Fruit fly (Drosophila melanogaster) whole organism, embryonic: ENCODE measurements around the gene Vav.

Experiments used
- ATbp ChIP-seq: fragments of 200-800 bp; sonication (Bioruptor generic); optimal IDR thresholded peaks from 2 replicates; lab custom pipeline; 2017; ENCODE audit warnings: missing biosample characterization, mild to moderate bottlenecking, missing genetic modification characterization, missing genetic modification reagents
- CG10267 ChIP-seq: fragments of 200-800 bp; sonication (Bioruptor generic); optimal IDR thresholded peaks from 2 replicates; lab custom pipeline; 2018; ENCODE audit warnings: missing biosample characterization, mild to moderate bottlenecking, missing genetic modification characterization, moderate library complexity
- CG12071 ChIP-seq: fragments of 200-800 bp; sonication (Bioruptor generic); optimal IDR thresholded peaks from 3 replicates; lab custom pipeline; 2018; ENCODE audit warnings: missing biosample characterization, mild to moderate bottlenecking, missing genetic modification characterization
- CG1233 ChIP-seq: fragments of 200-800 bp; sonication (Bioruptor generic); optimal IDR thresholded peaks from 4 replicates; lab custom pipeline; 2018; ENCODE audit warnings: missing biosample characterization, mild to moderate bottlenecking, missing genetic modification characterization
- CG13296 ChIP-seq: fragments of 200-800 bp; sonication (Bioruptor generic); optimal IDR thresholded peaks from 3 replicates; lab custom pipeline; 2018; ENCODE audit warnings: missing biosample characterization, mild to moderate bottlenecking, missing genetic modification characterization
- CG13424 ChIP-seq: fragments of 200-800 bp; sonication (Bioruptor generic); optimal IDR thresholded peaks from 2 replicates; lab custom pipeline; 2019; ENCODE audit warnings: missing biosample characterization, mild to moderate bottlenecking, missing genetic modification characterization, moderate library complexity
- CG13775 ChIP-seq: fragments of 200-800 bp; sonication (Bioruptor generic); optimal IDR thresholded peaks from 3 replicates; lab custom pipeline; 2017; ENCODE audit warnings: missing biosample characterization, mild to moderate bottlenecking, missing genetic modification characterization
- CG13894 ChIP-seq: fragments of 200-800 bp; sonication (Bioruptor generic); optimal IDR thresholded peaks from 3 replicates; lab custom pipeline; 2018; ENCODE audit warnings: missing biosample characterization, mild to moderate bottlenecking, missing genetic modification characterization, moderate library complexity
- CG14965 ChIP-seq: fragments of 200-800 bp; sonication (Bioruptor generic); optimal IDR thresholded peaks from 2 replicates; lab custom pipeline; 2016; ENCODE audit warnings: missing biosample characterization, missing genetic modification characterization, borderline replicate concordance
- CG15514 ChIP-seq: fragments of 200-800 bp; sonication (Bioruptor generic); optimal IDR thresholded peaks from 3 replicates; lab custom pipeline; 2017; ENCODE audit warnings: missing biosample characterization, missing genetic modification characterization, mild to moderate bottlenecking, moderate library complexity, missing genetic modification reagents
- CG1603 ChIP-seq: fragments of 200-800 bp; sonication (Bioruptor generic); optimal IDR thresholded peaks from 2 replicates; lab custom pipeline; 2019; ENCODE audit warnings: missing biosample characterization, mild to moderate bottlenecking, missing genetic modification characterization, moderate library complexity
- CG17568 ChIP-seq: fragments of 200-800 bp; sonication (Bioruptor generic); optimal IDR thresholded peaks from 2 replicates; lab custom pipeline; 2018; ENCODE audit warnings: missing biosample characterization, mild to moderate bottlenecking, missing genetic modification characterization, moderate library complexity
- CG17912 ChIP-seq: fragments of 200-800 bp; sonication (Bioruptor generic); optimal IDR thresholded peaks from 2 replicates; lab custom pipeline; 2018; ENCODE audit warnings: missing biosample characterization, mild to moderate bottlenecking, missing genetic modification characterization
- CG1792 ChIP-seq: fragments of 200-800 bp; sonication (Bioruptor generic); optimal IDR thresholded peaks from 2 replicates; lab custom pipeline; 2016; ENCODE audit warnings: missing biosample characterization, missing genetic modification characterization
- CG1832 ChIP-seq: fragments of 200-800 bp; sonication (Bioruptor generic); optimal IDR thresholded peaks from 2 replicates; lab custom pipeline; 2017; ENCODE audit warnings: missing biosample characterization, mild to moderate bottlenecking, missing genetic modification characterization, inconsistent platforms
- CG18476 ChIP-seq: fragments of 200-800 bp; sonication (Bioruptor generic); optimal IDR thresholded peaks from 2 replicates; lab custom pipeline; 2016; ENCODE audit warnings: missing biosample characterization, mild to moderate bottlenecking, missing genetic modification characterization
- CG34376 ChIP-seq: fragments of 200-800 bp; sonication (Bioruptor generic); optimal IDR thresholded peaks from 2 replicates; lab custom pipeline; 2018; ENCODE audit warnings: missing biosample characterization, mild to moderate bottlenecking, missing genetic modification characterization
- CG4424 ChIP-seq: fragments of 200-800 bp; sonication (Bioruptor generic); optimal IDR thresholded peaks from 3 replicates; lab custom pipeline; 2016; ENCODE audit warnings: missing biosample characterization, missing genetic modification characterization
- CG6175 ChIP-seq: fragments of 200-800 bp; sonication (Bioruptor generic); IDR thresholded peaks from 3 replicates; pipeline ENCODE4 v1.3.6; 2022; ENCODE audit warnings: missing biosample characterization, missing genetic modification characterization
- CG7745 ChIP-seq: fragments of 200-800 bp; sonication (Bioruptor generic); optimal IDR thresholded peaks from 2 replicates; lab custom pipeline; 2018; ENCODE audit warnings: missing biosample characterization, mild to moderate bottlenecking, missing genetic modification characterization, moderate library complexity
- CG7786 ChIP-seq: fragments of 200-800 bp; sonication (Bioruptor generic); optimal IDR thresholded peaks from 2 replicates; lab custom pipeline; 2016; ENCODE audit warnings: missing biosample characterization, missing genetic modification characterization
- Camta ChIP-seq: fragments of 200-800 bp; sonication (Bioruptor generic); optimal IDR thresholded peaks from 2 replicates; lab custom pipeline; 2016; ENCODE audit warnings: missing biosample characterization, missing genetic modification characterization
- CrebB ChIP-seq: fragments of 200-800 bp; sonication (Bioruptor generic); optimal IDR thresholded peaks from 3 replicates; lab custom pipeline; 2018; ENCODE audit warnings: missing biosample characterization, mild to moderate bottlenecking, missing genetic modification characterization
- D19B ChIP-seq: fragments of 200-800 bp; sonication (Bioruptor generic); optimal IDR thresholded peaks from 2 replicates; lab custom pipeline; 2017; ENCODE audit warnings: missing biosample characterization, mild to moderate bottlenecking, missing genetic modification characterization
- Hmr ChIP-seq: fragments of 200-800 bp; sonication (Bioruptor generic); optimal IDR thresholded peaks from 3 replicates; lab custom pipeline; 2017; ENCODE audit warnings: mild to moderate bottlenecking, missing biosample characterization, missing genetic modification reagents, missing genetic modification characterization
- Mes4 ChIP-seq: fragments of 200-800 bp; sonication (Bioruptor generic); optimal IDR thresholded peaks from 2 replicates; lab custom pipeline; 2016; ENCODE audit warnings: missing biosample characterization, missing genetic modification characterization
- NC2β ChIP-seq: fragments of 200-800 bp; sonication (Bioruptor generic); optimal IDR thresholded peaks from 2 replicates; lab custom pipeline; 2016; ENCODE audit warnings: missing biosample characterization, missing genetic modification characterization
- Ravus ChIP-seq: fragments of 200-800 bp; sonication (Bioruptor generic); IDR thresholded peaks from 2 replicates; pipeline ENCODE4 v1.3.6; 2022; ENCODE audit warnings: missing biosample characterization, missing genetic modification characterization
- Sox102F ChIP-seq: fragments of 200-800 bp; sonication (Bioruptor generic); optimal IDR thresholded peaks from 2 replicates; lab custom pipeline; 2018; ENCODE audit warnings: missing biosample characterization, mild to moderate bottlenecking, missing genetic modification characterization, moderate library complexity
- Usf ChIP-seq: fragments of 200-800 bp; sonication (Bioruptor generic); optimal IDR thresholded peaks from 2 replicates; lab custom pipeline; 2017; ENCODE audit warnings: missing genotype, missing biosample characterization, missing genetic modification characterization
- abd-A ChIP-seq: fragments of 200-800 bp; sonication (Bioruptor generic); optimal IDR thresholded peaks from 3 replicates; lab custom pipeline; 2019; ENCODE audit warnings: missing biosample characterization, mild to moderate bottlenecking, missing genetic modification characterization, moderate library complexity
- corto ChIP-seq: fragments of 200-800 bp; sonication (Bioruptor generic); optimal IDR thresholded peaks from 2 replicates; lab custom pipeline; 2016; ENCODE audit warnings: missing biosample characterization, mild to moderate bottlenecking, missing genetic modification characterization, moderate library complexity
- grn ChIP-seq: fragments of 200-800 bp; sonication (Bioruptor generic); optimal IDR thresholded peaks from 3 replicates; lab custom pipeline; 2017; ENCODE audit warnings: missing biosample characterization, missing genetic modification characterization
- kay ChIP-seq: fragments of 200-800 bp; sonication (Bioruptor generic); optimal IDR thresholded peaks from 2 replicates; lab custom pipeline; 2016; ENCODE audit warnings: missing biosample characterization, missing genetic modification characterization
- mirr ChIP-seq: fragments of 200-800 bp; sonication (Bioruptor generic); optimal IDR thresholded peaks from 3 replicates; lab custom pipeline; 2018; ENCODE audit warnings: missing biosample characterization, mild to moderate bottlenecking, missing genetic modification characterization
- mld ChIP-seq: fragments of 200-800 bp; sonication (Bioruptor generic); IDR thresholded peaks from 3 replicates; pipeline ENCODE4 v1.3.6; 2022; ENCODE audit warnings: missing biosample characterization, missing genetic modification characterization; ENCODE audit not compliant: partially characterized antibody
- p53 ChIP-seq: fragments of 200-800 bp; sonication (Bioruptor generic); optimal IDR thresholded peaks from 2 replicates; lab custom pipeline; 2016; ENCODE audit warnings: missing biosample characterization, missing genetic modification characterization
- phol ChIP-seq: fragments of 200-800 bp; sonication (Bioruptor generic); optimal IDR thresholded peaks from 3 replicates; lab custom pipeline; 2018; ENCODE audit warnings: missing biosample characterization, mild to moderate bottlenecking, missing genetic modification characterization, moderate library complexity
- slbo ChIP-seq: fragments of 200-800 bp; sonication (Bioruptor generic); IDR thresholded peaks from 2 replicates; pipeline ENCODE4 v1.3.6; 2022; ENCODE audit warnings: missing biosample characterization, missing genetic modification characterization
- so ChIP-seq: fragments of 200-800 bp; sonication (Bioruptor generic); IDR thresholded peaks from 3 replicates; pipeline ENCODE4 v1.3.6; 2022; ENCODE audit warnings: missing biosample characterization, missing genetic modification characterization
- tup ChIP-seq: fragments of 200-800 bp; sonication (Bioruptor generic); optimal IDR thresholded peaks from 2 replicates; lab custom pipeline; 2016; ENCODE audit warnings: missing biosample characterization, mild to moderate bottlenecking, missing genetic modification characterization, moderate library complexity
- twi ChIP-seq: fragments of 200-800 bp; optimal IDR thresholded peaks from 2 replicates; lab custom pipeline; 2019; ENCODE audit warnings: missing biosample characterization, mild to moderate bottlenecking, missing genetic modification characterization, moderate library complexity
- zfh2 ChIP-seq: fragments of 200-800 bp; sonication (Bioruptor generic); optimal IDR thresholded peaks from 2 replicates; lab custom pipeline; 2016; ENCODE audit warnings: missing biosample characterization, missing genetic modification characterization

Gene Vav

DNA sequence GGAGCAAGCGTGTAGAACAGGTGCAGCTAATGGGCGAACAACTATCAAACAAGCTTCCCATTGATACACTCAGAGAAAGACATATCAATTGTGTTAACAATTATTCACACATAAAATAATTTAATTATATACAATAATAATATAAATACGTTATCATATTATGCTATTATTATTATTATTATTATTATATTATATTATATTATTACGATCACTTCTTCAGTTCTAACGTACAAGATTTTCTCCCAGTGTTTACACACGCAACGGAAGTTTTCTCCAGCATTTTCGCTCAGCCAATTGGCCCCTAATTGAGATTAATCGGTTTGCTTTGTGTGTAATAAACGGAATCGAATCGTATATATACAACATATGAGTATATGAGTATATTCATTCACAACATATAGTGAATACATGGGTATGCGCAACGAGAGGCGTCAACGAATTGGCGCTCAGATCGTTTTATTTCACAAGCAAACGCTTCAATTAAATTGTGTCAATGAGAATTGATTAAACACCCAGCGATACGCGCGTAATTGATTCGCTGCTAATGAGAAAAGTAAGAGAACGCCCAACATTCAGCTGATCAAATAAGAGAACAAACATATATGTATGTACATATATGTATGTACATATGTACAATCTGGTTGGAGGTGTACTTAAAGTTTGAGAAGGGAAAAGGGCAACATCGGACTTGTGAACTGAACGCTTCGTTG, 55.6 kb downstream of the Vav start (continued):
- no peak for TF ChIP-seq tup

DNA sequence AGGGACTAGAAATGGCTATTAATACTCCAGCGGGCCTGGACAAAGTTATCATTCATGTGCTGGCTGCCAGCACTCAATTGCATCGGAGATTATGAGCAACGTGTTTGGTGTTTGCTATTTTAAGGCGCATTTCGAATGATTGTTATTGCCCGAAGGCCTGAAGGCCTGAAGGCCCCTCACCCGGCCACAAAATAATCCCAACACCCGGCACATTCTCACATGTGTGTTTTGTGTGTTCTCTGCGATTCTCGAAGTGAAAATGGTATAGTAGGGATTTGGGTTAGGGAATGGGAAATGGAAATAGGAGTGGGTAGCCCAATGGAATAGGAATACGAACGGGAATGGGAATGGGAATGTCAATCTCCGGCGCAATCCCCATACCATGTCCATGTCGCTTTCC, 57.3 kb downstream of the Vav start:
- no peak for TF ChIP-seq NC2β (GFP tag; lab: Kevin White, UChicago)
- TF ChIP-seq twi: peak; percentile 91

- TF ChIP-seq CG7745 (tag; lab: Kevin White, UChicago) (peak; percentile 30), so (GFP tag; lab: Robert Waterston, UW) (peak; percentile 96), p53 (peak; percentile 27), CG17568 (peak; percentile 89), CG12071 (GFP tag; lab: Kevin White, UChicago) (peak; percentile 86), CG34376 (GFP tag; lab: Kevin White, UChicago) (peak; percentile 89), mirr (GFP tag; lab: Kevin White, UChicago) (peak; percentile 49), Mes4 (peak; percentile 78), ATbp (GFP tag; lab: Kevin White, UChicago) (peak; percentile 93), zfh2 (GFP tag; lab: Kevin White, UChicago) (peak; percentile 81), CG10267 (peak; percentile 88), CG1832 (GFP tag; lab: Kevin White, UChicago) (peak; percentile 60), CG13296 (GFP tag; lab: Kevin White, UChicago) (peak; percentile 90), CG13775 (peak; percentile 95), CG17912 (GFP tag; lab: Kevin White, UChicago) (peak; percentile 42), CG1233 (GFP tag; lab: Kevin White, UChicago) (peak; percentile 93), CrebB (tag; lab: Kevin White, UChicago) (peak; percentile 86), CG7786 (GFP tag; lab: Kevin White, UChicago) (peak; percentile 84), abd-A (tag; lab: Kevin White, UChicago) (peak; percentile 32), kay (peak; percentile 86), Usf (GFP tag; lab: Kevin White, UChicago) (peak; percentile 94), mld (GFP tag; lab: Robert Waterston, UW) (no peak), grn (GFP tag; lab: Kevin White, UChicago) (peak; percentile 28), Camta (peak; percentile 86), slbo (GFP tag; lab: Robert Waterston, UW) (peak; percentile 95), CG18476 (GFP tag; lab: Kevin White, UChicago) (peak; percentile 92), CG1603 (peak; percentile 86), Hmr (GFP tag; lab: Kevin White, UChicago) (peak; percentile 93), corto (peak; percentile 84), CG13424 (tag; lab: Kevin White, UChicago) (peak; percentile 95), CG14965 (GFP tag; lab: Kevin White, UChicago) (peak; percentile 22), CG4424 (GFP tag; lab: Kevin White, UChicago) (peak; percentile 93), CG15514 (GFP tag; lab: Kevin White, UChicago) (peak; percentile 87), Sox102F (GFP tag; lab: Kevin White, UChicago) (peak; percentile 93), phol (tag; lab: Kevin White, UChicago) (peak; percentile 94), CG13894 (peak; percentile 84), CG1792 (peak; percentile 56), Ravus (peak; percentile 79), D19B (peak; percentile 86), CG6175 (peak; percentile 87)
These were observed 60.4 kb downstream of the Vav start, which contains the start of gene out for dm6 chrX:19321820-19322708. out (minus strand) TSS chrX:19322106.
